Worm (Caenorhabditis elegans) whole organism, dauer: Measurements from ENCODE around the gene W10C6.2.

Experiments
- unc-62 ChIP-seq: sonication (generic microtip); optimal IDR thresholded peaks from 2 replicates; lab custom pipeline; 2017; ENCODE audit warnings: missing biosample characterization, missing genetic modification reagents, missing genetic modification characterization

W10C6.2 gene

ce11 chrII:11132542-11132941 is 10.8 kb upstream of the W10C6.2 start, which contains the start of gene F40F8.11:
Gene F40F8.11 (minus strand): TSS chrII:11132590.
- TF ChIP-seq unc-62 (GFP tag; lab: Kevin White, UChicago) = no peak

DNA sequence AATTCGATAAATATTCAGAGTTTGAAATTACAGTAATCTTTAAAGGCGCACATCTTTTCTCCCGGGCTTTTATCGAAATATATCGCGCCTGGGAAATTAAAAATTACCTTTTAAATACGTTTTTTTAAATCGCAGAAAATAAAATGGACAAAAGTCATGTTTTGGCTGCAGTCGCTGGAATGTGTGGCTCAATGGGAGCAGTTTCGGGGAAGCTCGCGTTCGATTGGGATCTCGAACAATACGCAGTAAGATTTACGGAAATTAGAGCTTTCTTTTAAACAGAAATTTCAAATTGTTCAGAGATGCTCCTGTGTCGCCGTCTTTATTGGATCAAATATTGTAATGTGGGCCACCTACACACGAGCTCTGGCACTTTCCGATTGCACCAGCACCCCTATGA is 7.8 kb upstream of the W10C6.2 start, which contains the start of gene F40F8.12:
TSS of gene F40F8.12 (plus strand) at position 301 of the 400 bp plus-strand sequence.
- TF ChIP-seq unc-62 (GFP tag; lab: Kevin White, UChicago) = no peak

ce11 chrII:11128989-11129388 is 7.3 kb upstream of the W10C6.2 start, which contains the start of gene F40F8.3:
Gene F40F8.3 (plus strand): TSS chrII:11129289.
- no peak for TF ChIP-seq unc-62 (GFP tag; lab: Kevin White, UChicago)

DNA sequence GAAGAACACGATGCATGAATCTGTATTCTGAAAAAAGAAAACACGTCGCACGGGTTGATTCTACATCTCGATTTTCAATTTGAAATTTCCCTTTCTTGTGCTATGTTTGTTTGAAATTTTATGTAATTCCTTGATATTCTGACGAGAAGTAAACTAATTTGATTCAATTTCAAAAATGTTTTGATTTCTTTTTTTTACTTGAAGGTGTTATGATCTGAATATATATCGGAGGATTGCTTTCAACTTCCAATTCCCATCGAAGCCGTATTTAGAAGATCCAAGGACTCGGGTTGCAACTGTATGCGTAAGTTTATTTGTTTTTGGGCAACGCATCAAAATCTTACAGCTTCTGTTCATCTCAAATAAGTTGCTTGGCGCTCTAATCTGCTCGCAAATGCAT is 5.7 kb upstream of the W10C6.2 start, which contains the start of gene F40F8.1:
TSS of gene F40F8.1 (plus strand) at position 301 of the 400 bp plus-strand sequence.
- TF ChIP-seq unc-62 (GFP tag; lab: Kevin White, UChicago) = no peak

DNA sequence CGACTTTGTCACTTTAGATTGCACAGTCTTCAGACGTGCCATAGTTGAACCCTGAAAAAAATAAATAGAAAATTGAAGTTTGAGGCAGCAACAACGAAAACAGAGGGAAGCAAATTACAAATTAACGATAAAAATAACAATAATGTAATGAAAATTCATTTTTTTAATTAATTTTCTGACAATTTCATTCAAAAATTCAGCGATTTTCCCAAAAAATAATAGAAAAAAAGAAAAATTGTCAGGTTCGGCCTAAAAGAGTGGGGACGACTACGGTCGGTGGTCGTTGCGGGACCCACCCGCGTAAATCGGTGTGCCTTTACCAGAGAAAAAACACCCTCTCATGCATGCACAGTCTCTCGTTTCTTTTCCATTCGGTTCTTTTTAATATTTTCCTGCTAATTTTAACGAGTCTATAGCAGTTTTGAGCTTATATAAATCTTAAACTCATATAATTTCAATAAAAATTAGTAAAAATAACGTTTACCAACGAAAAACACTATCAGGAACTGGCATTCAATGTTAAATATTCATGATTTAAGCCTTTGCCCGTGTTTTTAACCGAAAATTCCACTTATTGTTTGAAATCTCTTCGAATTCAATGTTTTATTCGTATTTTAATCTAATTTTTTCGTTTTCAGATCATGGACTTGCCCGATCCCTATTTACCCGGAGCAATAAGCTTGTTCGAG is 4.8 kb upstream of the W10C6.2 start, which contains the start of the genes rps-9 and lsm-1:
TSS of gene rps-9 (minus strand) at position 51 of the 689 bp plus-strand sequence.
TSS of gene lsm-1 (plus strand) at position 639 of the 689 bp plus-strand sequence.
- no peak for TF ChIP-seq unc-62 (GFP tag; lab: Kevin White, UChicago)

DNA sequence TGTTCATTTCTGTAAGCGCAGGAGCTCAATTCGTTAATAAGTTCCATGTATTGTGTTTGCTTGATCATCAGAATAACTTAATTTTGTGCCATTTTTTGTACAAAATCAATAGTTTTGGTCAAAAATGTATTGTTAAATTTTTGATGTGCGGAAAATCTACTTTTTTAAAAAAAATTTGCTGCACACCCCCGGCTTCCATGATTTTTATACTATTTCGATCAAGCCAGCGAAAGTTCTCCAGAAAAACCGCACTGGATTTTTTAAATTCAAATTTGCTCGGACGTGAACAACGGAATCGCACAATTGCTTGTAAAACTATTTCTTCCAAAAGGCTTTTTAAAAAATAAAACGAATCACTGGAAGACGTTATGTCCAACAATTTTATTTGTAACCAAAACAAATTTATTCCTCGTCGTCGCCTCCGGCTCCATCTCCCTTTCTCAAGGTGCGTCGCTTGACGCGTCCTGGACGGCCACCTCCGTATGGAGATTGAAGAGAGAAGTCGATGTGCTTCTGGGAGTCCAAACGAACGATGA is 3.4 kb upstream of the W10C6.2 start:
- no peak for TF ChIP-seq unc-62 (GFP tag; lab: Kevin White, UChicago)

DNA sequence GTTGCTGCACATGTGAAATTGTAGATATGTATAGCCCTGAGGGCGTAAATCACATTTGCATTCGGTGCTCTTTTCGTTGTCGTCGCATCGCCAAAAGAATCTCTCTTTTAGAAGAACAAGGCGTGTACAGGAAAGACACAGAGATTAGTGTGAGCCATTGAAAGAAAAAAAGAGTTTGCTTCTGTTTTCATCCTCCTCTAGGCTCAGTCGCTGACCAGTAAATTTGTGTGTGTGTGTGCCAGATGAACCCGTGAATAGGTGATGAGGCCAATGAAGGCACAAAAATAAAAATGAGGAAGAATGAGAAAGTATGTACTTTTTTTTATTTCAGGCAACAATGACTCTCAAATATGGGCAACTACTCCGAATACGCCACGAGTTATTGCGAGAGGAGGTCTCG is 9.3 kb downstream of the W10C6.2 start, which contains the start of gene mat-2:
TSS of gene mat-2 (plus strand) at position 301 of the 400 bp plus-strand sequence.
- TF ChIP-seq unc-62 (GFP tag; lab: Kevin White, UChicago) = no peak

ce11 chrII:11111107-11111506 is 10.6 kb downstream of the W10C6.2 start, which contains the start of gene glb-4:
Gene glb-4 (minus strand): TSS chrII:11111207.
- TF ChIP-seq unc-62 (GFP tag; lab: Kevin White, UChicago) = no peak

- TF ChIP-seq unc-62 (GFP tag; lab: Kevin White, UChicago) = no peak
Measured at ce11 chrII:11110419-11110818, 11.3 kb downstream of the W10C6.2 start.

DNA sequence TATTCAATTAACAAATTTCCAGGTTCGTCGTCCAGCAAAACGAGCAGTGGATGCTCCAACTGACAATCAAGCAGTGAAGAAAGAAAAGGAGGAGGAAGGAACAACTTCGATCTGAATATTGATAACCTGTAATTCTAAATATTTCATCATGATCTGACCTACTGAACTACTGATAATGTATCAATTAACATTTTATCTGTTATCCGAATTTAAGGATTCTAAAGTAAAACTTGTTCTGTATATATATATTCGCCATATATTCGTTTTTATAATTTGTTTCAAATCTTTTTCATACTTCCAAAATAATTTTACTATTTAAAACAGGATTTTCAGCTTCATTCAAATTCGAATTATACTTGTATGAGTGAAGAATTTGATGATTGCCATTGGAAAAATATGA is 13.9 kb downstream of the W10C6.2 start, which contains the start of gene apc-17:
TSS of gene apc-17 (plus strand) at position 301 of the 400 bp plus-strand sequence.
- no peak for TF ChIP-seq unc-62 (GFP tag; lab: Kevin White, UChicago)

ce11 chrII:11105981-11106711 is 15.6 kb downstream of the W10C6.2 start, which contains the start of gene nasp-1:
Gene nasp-1 (plus strand): TSS chrII:11106612.
- no peak for TF ChIP-seq unc-62 (GFP tag; lab: Kevin White, UChicago)

ce11 chrII:11104162-11104561 is 17.5 kb downstream of the W10C6.2 start, which contains the start of gene C09H10.9:
Gene C09H10.9 (plus strand): TSS chrII:11104462.
- TF ChIP-seq unc-62 (GFP tag; lab: Kevin White, UChicago) = no peak

DNA sequence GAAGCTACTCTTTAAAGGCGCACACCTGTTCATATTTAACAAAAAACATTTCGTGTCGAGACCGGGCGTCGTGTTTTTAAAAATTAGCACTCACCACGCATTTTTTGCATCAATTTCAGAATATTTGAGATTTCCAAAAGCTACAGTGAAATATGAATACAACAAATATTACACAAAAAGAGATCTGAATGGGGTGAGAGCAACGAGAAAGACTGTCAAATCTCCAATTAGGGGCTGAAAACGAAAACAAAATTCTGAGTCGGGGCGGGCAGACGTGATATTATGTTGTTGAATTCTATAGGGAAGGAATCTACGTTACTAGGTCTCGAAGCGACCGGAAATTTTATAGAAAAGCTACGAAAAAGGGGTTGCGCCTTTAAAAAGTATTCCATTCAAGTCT is 18.0 kb downstream of the W10C6.2 start, which contains the start of gene C09H10.5:
TSS of gene C09H10.5 (minus strand) at position 101 of the 400 bp plus-strand sequence.
- TF ChIP-seq unc-62 (GFP tag; lab: Kevin White, UChicago) = no peak

DNA sequence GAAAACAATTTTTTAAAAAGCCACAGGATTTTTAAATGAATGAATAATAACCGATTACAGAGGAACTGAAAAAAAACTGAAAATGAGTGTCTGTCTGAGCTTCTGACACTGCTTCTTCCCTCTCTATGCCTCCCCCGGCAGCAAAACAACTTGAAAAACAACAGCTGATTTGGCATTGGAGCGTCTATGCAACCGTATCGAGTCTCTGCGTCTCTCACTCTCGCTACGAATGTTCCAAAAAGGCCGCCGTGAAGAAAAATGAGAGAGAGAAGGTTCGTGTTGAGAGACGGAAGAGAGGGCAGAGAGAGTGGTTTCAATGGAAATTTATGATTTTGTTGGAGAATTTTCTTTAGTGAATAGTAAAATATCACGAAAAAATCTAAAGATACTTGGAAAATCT is 18.6 kb downstream of the W10C6.2 start:
- TF ChIP-seq unc-62 (GFP tag; lab: Kevin White, UChicago) = no peak

- TF ChIP-seq unc-62 (GFP tag; lab: Kevin White, UChicago) = no peak
Measured at ce11 chrII:11101171-11101570, 20.5 kb downstream of the W10C6.2 start.
